Fruit fly (Drosophila melanogaster) S2 (cell line): ENCODE results near the gene RfC4.

Experiments
- CG8478 ChIP-seq: fragments of >200 bp; optimal IDR thresholded peaks from 2 replicates; lab custom pipeline; 2018
- CTCF ChIP-seq, 2 experiments: fragments of >200 bp; optimal IDR thresholded peaks; 2 replicates each; lab custom pipeline; 2018

DNA sequence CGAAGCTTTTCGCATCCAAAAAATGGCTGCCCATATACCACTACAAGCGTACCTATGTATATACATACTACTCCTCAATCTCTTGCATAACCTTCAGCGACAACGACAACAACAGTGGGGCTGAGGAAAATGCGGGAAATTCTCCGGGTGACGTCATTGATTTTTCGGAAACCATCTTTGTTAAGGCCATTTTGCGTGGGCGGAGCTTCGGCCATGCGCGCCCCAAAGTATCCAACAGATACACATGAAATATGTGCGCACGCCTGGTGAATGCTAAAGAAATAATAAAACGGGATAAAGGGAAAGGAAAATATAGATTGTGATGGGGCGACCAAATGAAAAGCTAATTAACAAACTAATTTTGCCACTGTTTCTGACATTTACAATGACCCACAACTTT is 50.0 kb downstream of the RfC4 start:
- no peak for TF ChIP-seq CTCF (optimal IDR thresholded peaks at IDR 0.05; lab: Kevin White, UChicago)
- TF ChIP-seq CG8478: no peak
